Fruit fly (Drosophila melanogaster) whole organism, embryonic: Measurements from ENCODE around the gene H.

Experiments used
- MTF-1 ChIP-seq: fragments of 200-800 bp; sonication (Bioruptor generic); optimal IDR thresholded peaks from 2 replicates; lab custom pipeline; 2018; ENCODE audit warnings: missing biosample characterization, mild to moderate bottlenecking, missing genetic modification characterization, borderline replicate concordance
- Xrp1 ChIP-seq: fragments of 200-800 bp; sonication (Bioruptor generic); IDR thresholded peaks from 2 replicates; pipeline ENCODE4 v1.3.6; 2022; ENCODE audit warnings: missing biosample characterization, missing genetic modification characterization
- cato ChIP-seq: fragments of 200-800 bp; sonication (Bioruptor generic); optimal IDR thresholded peaks from 2 replicates; lab custom pipeline; 2016; ENCODE audit warnings: missing biosample characterization, missing genetic modification characterization, borderline replicate concordance
- fru ChIP-seq: fragments of >200 bp; optimal IDR thresholded peaks from 2 replicates; lab custom pipeline; 2017
- gcm2 ChIP-seq: fragments of 200-800 bp; sonication (Bioruptor generic); optimal IDR thresholded peaks from 2 replicates; lab custom pipeline; 2016; ENCODE audit warnings: missing biosample characterization, missing genetic modification characterization
- grau ChIP-seq: fragments of 200-800 bp; optimal IDR thresholded peaks from 3 replicates; lab custom pipeline; 2019; ENCODE audit warnings: missing biosample characterization, mild to moderate bottlenecking, missing genetic modification characterization, moderate library complexity
- mirr ChIP-seq: fragments of 200-800 bp; sonication (Bioruptor generic); optimal IDR thresholded peaks from 3 replicates; lab custom pipeline; 2018; ENCODE audit warnings: missing biosample characterization, mild to moderate bottlenecking, missing genetic modification characterization

dm6 chr3R:20622297-20623168 lies 795 bp downstream of the H start:
- no peak for TF ChIP-seq MTF-1 (GFP tag; lab: Kevin White, UChicago)
- no peak for TF ChIP-seq Xrp1 (GFP tag; lab: Robert Waterston, UW)
- TF ChIP-seq cato: no peak
- TF ChIP-seq grau: no peak
- TF ChIP-seq gcm2: no peak
- TF ChIP-seq fru: no peak
- TF ChIP-seq mirr: no peak
